Worm (Caenorhabditis elegans) whole organism, L4 larva: ENCODE measurements around the gene nstp-6.

Source experiments
- F10B5.3 ChIP-seq: sonication (generic microtip); optimal IDR thresholded peaks from 2 replicates; lab custom pipeline; 2016; ENCODE audit warnings: mild to moderate bottlenecking, missing genetic modification characterization, missing compliant biosample characterization
- F37D6.2 ChIP-seq: sonication (generic microtip); optimal IDR thresholded peaks from 2 replicates; lab custom pipeline; 2016; ENCODE audit warnings: mild to moderate bottlenecking, missing genetic modification characterization, missing compliant biosample characterization
- F49E8.2 ChIP-seq: sonication (generic microtip); optimal IDR thresholded peaks from 2 replicates; lab custom pipeline; 2016; ENCODE audit warnings: missing compliant biosample characterization, mild to moderate bottlenecking, missing genetic modification characterization, borderline replicate concordance
- Y105C5A.15 ChIP-seq: fragments of 200-800 bp; sonication (Bioruptor generic); IDR thresholded peaks from 2 replicates; pipeline ENCODE4 v1.3.6; 2022; ENCODE audit warnings: missing genetic modification characterization, missing compliant biosample characterization
- Y48G9A.11 ChIP-seq: fragments of 200-800 bp; sonication (Bioruptor generic); IDR thresholded peaks from 2 replicates; pipeline ENCODE4 v1.3.6; 2022; ENCODE audit warnings: missing genetic modification reagents, missing genetic modification characterization, missing compliant biosample characterization
- Y75B8A.6 ChIP-seq: fragments of 200-800 bp; sonication (Bioruptor generic); IDR thresholded peaks from 2 replicates; pipeline ENCODE4 v1.3.6; 2022; ENCODE audit warnings: missing genetic modification reagents, missing genetic modification characterization, missing compliant biosample characterization
- ZK546.5 ChIP-seq, 2 experiments: sonication (generic microtip); optimal IDR thresholded peaks; 2 replicates each; lab custom pipeline; 2017; ENCODE audit warnings: missing biosample characterization in 2 of 2, missing genetic modification characterization in 2 of 2
- aha-1 ChIP-seq: fragments of 150-350 bp; peaks from one replicate; lab custom pipeline; 2014; ENCODE audit warnings: missing biosample characterization, missing genetic modification characterization
- aly-2 ChIP-seq: sonication (generic microtip); optimal IDR thresholded peaks from 2 replicates; lab custom pipeline; 2018; ENCODE audit warnings: missing biosample characterization, missing genetic modification characterization
- ama-1 ChIP-seq: fragments of 150-350 bp; optimal IDR thresholded peaks from 2 replicates; lab custom pipeline; 2014; ENCODE audit warnings: inconsistent platforms, mixed read lengths
- attf-4 ChIP-seq: sonication (generic microtip); optimal IDR thresholded peaks from 3 replicates; lab custom pipeline; 2017; ENCODE audit warnings: missing biosample characterization, missing genetic modification characterization
- ceh-20 ChIP-seq: fragments of 200-800 bp; sonication (Bioruptor generic); IDR thresholded peaks from 2 replicates; pipeline ENCODE4 v1.3.6; 2022; ENCODE audit warnings: missing genetic modification reagents, missing genetic modification characterization, missing compliant biosample characterization
- ceh-28 ChIP-seq: fragments of 150-350 bp; optimal IDR thresholded peaks from 2 replicates; lab custom pipeline; 2014; ENCODE audit warnings: missing biosample characterization, missing genetic modification reagents, missing genetic modification characterization
- ceh-32 ChIP-seq: sonication (generic microtip); optimal IDR thresholded peaks from 2 replicates; lab custom pipeline; 2016; ENCODE audit warnings: mild to moderate bottlenecking, missing genetic modification characterization, missing compliant biosample characterization; ENCODE audit not compliant: poor library complexity
- ceh-44 ChIP-seq: fragments of 200-800 bp; sonication (Bioruptor generic); IDR thresholded peaks from 2 replicates; pipeline ENCODE4 v1.3.6; 2022; ENCODE audit warnings: missing genetic modification reagents, missing genetic modification characterization, missing compliant biosample characterization
- ceh-62 ChIP-seq: sonication (generic microtip); optimal IDR thresholded peaks from 2 replicates; lab custom pipeline; 2017; ENCODE audit warnings: missing biosample characterization, missing genetic modification characterization
- ces-1 ChIP-seq: fragments of 150-350 bp; sonication (generic microtip); optimal IDR thresholded peaks from 4 replicates; lab custom pipeline; 2014; ENCODE audit warnings: missing biosample characterization, missing genetic modification reagents, missing genetic modification characterization
- daf-19 ChIP-seq: fragments of 200-800 bp; sonication (Bioruptor generic); conservative IDR thresholded peaks from 2 replicates; pipeline ENCODE4 v1.3.6; 2022; ENCODE audit warnings: missing genetic modification characterization, missing compliant biosample characterization
- daf-8 ChIP-seq: fragments of 200-800 bp; sonication (Bioruptor generic); IDR thresholded peaks from 2 replicates; pipeline ENCODE4 v1.3.6; 2022; ENCODE audit warnings: missing genetic modification characterization, missing compliant biosample characterization
- dmd-8 ChIP-seq: fragments of 200-800 bp; sonication (Bioruptor generic); IDR thresholded peaks from 2 replicates; pipeline ENCODE4 v1.3.6; 2022; ENCODE audit warnings: missing genetic modification characterization, missing compliant biosample characterization
- dmd-9 ChIP-seq: fragments of 200-800 bp; sonication (Bioruptor generic); IDR thresholded peaks from 2 replicates; pipeline ENCODE4 v1.3.6; 2022; ENCODE audit warnings: missing genetic modification reagents, missing genetic modification characterization, missing compliant biosample characterization
- dpl-1 ChIP-seq: fragments of 150-350 bp; optimal IDR thresholded peaks from 2 replicates; lab custom pipeline; 2014; ENCODE audit warnings: missing biosample characterization, missing genetic modification reagents, missing genetic modification characterization
- duxl-1 ChIP-seq: sonication (generic microtip); optimal IDR thresholded peaks from 2 replicates; lab custom pipeline; 2016; ENCODE audit warnings: mild to moderate bottlenecking, missing genetic modification characterization, moderate library complexity, missing compliant biosample characterization; ENCODE audit not compliant: poor library complexity
- dve-1 ChIP-seq: sonication (generic microtip); optimal IDR thresholded peaks from 2 replicates; lab custom pipeline; 2017; ENCODE audit warnings: antibody characterized with exemption, mild to moderate bottlenecking, missing genetic modification characterization, missing compliant biosample characterization; ENCODE audit not compliant: insufficient read depth
- gei-8 ChIP-seq: fragments of 200-800 bp; sonication (Bioruptor generic); optimal IDR thresholded peaks from 2 replicates; lab custom pipeline; 2018; ENCODE audit warnings: mild to moderate bottlenecking, missing genetic modification characterization, missing compliant biosample characterization
- hmg-1.1 ChIP-seq: fragments of 200-800 bp; sonication (Bioruptor generic); IDR thresholded peaks from 2 replicates; pipeline ENCODE4 v1.3.6; 2022; ENCODE audit warnings: missing genetic modification reagents, missing genetic modification characterization, missing compliant biosample characterization
- lim-7 ChIP-seq: fragments of 200-800 bp; sonication (Bioruptor generic); IDR thresholded peaks from 2 replicates; pipeline ENCODE4 v1.3.6; 2022; ENCODE audit warnings: missing genetic modification characterization, missing compliant biosample characterization
- lin-13 ChIP-seq: fragments of 150-350 bp; optimal IDR thresholded peaks from 2 replicates; lab custom pipeline; 2014; ENCODE audit warnings: missing biosample characterization, missing genetic modification reagents, missing genetic modification characterization
- lin-15B ChIP-seq: fragments of 150-350 bp; sonication (generic microtip); optimal IDR thresholded peaks from 3 replicates; lab custom pipeline; 2014; ENCODE audit warnings: missing biosample characterization, missing genetic modification characterization
- lin-29 ChIP-seq: fragments of 200-800 bp; sonication (Bioruptor generic); IDR thresholded peaks from 2 replicates; pipeline ENCODE4 v1.3.6; 2022; ENCODE audit warnings: missing genetic modification reagents, missing genetic modification characterization, missing compliant biosample characterization
- madf-5 ChIP-seq, 2 experiments: fragments of 200-800 bp; sonication (Bioruptor generic); IDR thresholded peaks; 2 replicates each; pipeline ENCODE4 v1.3.6; 2022; ENCODE audit warnings: missing compliant biosample characterization in 2 of 2, missing genetic modification characterization in 2 of 2
- mep-1 ChIP-seq: fragments of 150-350 bp; sonication (generic microtip); optimal IDR thresholded peaks from 3 replicates; lab custom pipeline; 2014; ENCODE audit warnings: missing biosample characterization, missing genetic modification characterization
- mes-2 ChIP-seq: sonication (generic microtip); optimal IDR thresholded peaks from 2 replicates; lab custom pipeline; 2016; ENCODE audit warnings: missing genotype, mild to moderate bottlenecking, missing genetic modification characterization, missing compliant biosample characterization; ENCODE audit not compliant: poor library complexity, severe bottlenecking
- mxl-3 ChIP-seq: fragments of 200-800 bp; sonication (Bioruptor generic); optimal IDR thresholded peaks from 2 replicates; lab custom pipeline; 2018; ENCODE audit warnings: mild to moderate bottlenecking, missing genetic modification characterization, missing compliant biosample characterization
- nhr-11 ChIP-seq: fragments of 150-350 bp; optimal IDR thresholded peaks from 2 replicates; lab custom pipeline; 2014; ENCODE audit warnings: missing biosample characterization, missing genetic modification characterization
- nhr-111 ChIP-seq: fragments of 200-800 bp; sonication (Bioruptor generic); optimal IDR thresholded peaks from 2 replicates; lab custom pipeline; 2018; ENCODE audit warnings: mild to moderate bottlenecking, missing genetic modification characterization, missing compliant biosample characterization
- nhr-237 ChIP-seq: sonication (generic microtip); optimal IDR thresholded peaks from 2 replicates; lab custom pipeline; 2017; ENCODE audit warnings: missing biosample characterization, missing genetic modification characterization
- nhr-25 ChIP-seq: sonication (generic microtip); optimal IDR thresholded peaks from 2 replicates; lab custom pipeline; 2017; ENCODE audit warnings: missing genetic modification characterization, mild to moderate bottlenecking, missing compliant biosample characterization, antibody characterized with exemption, moderate library complexity, borderline replicate concordance; ENCODE audit not compliant: insufficient read depth
- nhr-28 ChIP-seq: fragments of 150-350 bp; optimal IDR thresholded peaks from 2 replicates; lab custom pipeline; 2014; ENCODE audit warnings: missing biosample characterization, missing genetic modification characterization
- nhr-41 ChIP-seq: fragments of 200-800 bp; sonication (Bioruptor generic); IDR thresholded peaks from 2 replicates; pipeline ENCODE4 v1.3.6; 2022; ENCODE audit warnings: missing genetic modification reagents, missing genetic modification characterization, missing compliant biosample characterization
- nhr-42 ChIP-seq: fragments of 200-800 bp; sonication (Bioruptor generic); IDR thresholded peaks from 2 replicates; pipeline ENCODE4 v1.3.6; 2022; ENCODE audit warnings: missing genetic modification characterization, missing compliant biosample characterization
- nhr-48 ChIP-seq: sonication (generic microtip); optimal IDR thresholded peaks from 2 replicates; lab custom pipeline; 2016; ENCODE audit warnings: mild to moderate bottlenecking, missing genetic modification characterization, missing compliant biosample characterization
- nhr-6 ChIP-seq: fragments of 150-350 bp; optimal IDR thresholded peaks from 2 replicates; lab custom pipeline; 2014; ENCODE audit warnings: missing biosample characterization, missing genetic modification characterization
- rbr-2 ChIP-seq: sonication (generic microtip); optimal IDR thresholded peaks from 2 replicates; lab custom pipeline; 2016; ENCODE audit warnings: missing genotype, missing genetic modification characterization, missing compliant biosample characterization
- saeg-2 ChIP-seq: fragments of 200-800 bp; sonication (Bioruptor generic); IDR thresholded peaks from 2 replicates; pipeline ENCODE4 v1.3.6; 2022; ENCODE audit warnings: missing genetic modification reagents, missing genetic modification characterization, missing compliant biosample characterization
- sdz-12 ChIP-seq: fragments of 200-800 bp; sonication (Bioruptor generic); optimal IDR thresholded peaks from 2 replicates; lab custom pipeline; 2018; ENCODE audit warnings: mild to moderate bottlenecking, missing genetic modification characterization, missing compliant biosample characterization
- snpc-4 ChIP-seq: fragments of 150-350 bp; optimal IDR thresholded peaks from 2 replicates; lab custom pipeline; 2014; ENCODE audit warnings: missing biosample characterization, missing genetic modification characterization
- spr-1 ChIP-seq: sonication (generic microtip); optimal IDR thresholded peaks from 2 replicates; lab custom pipeline; 2016; ENCODE audit warnings: mild to moderate bottlenecking, missing genetic modification characterization, missing compliant biosample characterization
- tag-97 ChIP-seq: fragments of 200-800 bp; sonication (Bioruptor generic); IDR thresholded peaks from 2 replicates; pipeline ENCODE4 v1.3.6; 2022; ENCODE audit warnings: missing genetic modification characterization, missing compliant biosample characterization
- unc-130 ChIP-seq: sonication (generic microtip); optimal IDR thresholded peaks from 2 replicates; lab custom pipeline; 2016; ENCODE audit warnings: missing genetic modification reagents, missing genetic modification characterization, missing compliant biosample characterization
- zip-11 ChIP-seq: fragments of 200-800 bp; sonication (Bioruptor generic); IDR thresholded peaks from 2 replicates; pipeline ENCODE4 v1.3.6; 2022; ENCODE audit warnings: missing genetic modification characterization, missing compliant biosample characterization
- ztf-7 ChIP-seq: fragments of 150-350 bp; optimal IDR thresholded peaks from 2 replicates; lab custom pipeline; 2014; ENCODE audit warnings: missing biosample characterization, missing genetic modification characterization

nstp-6 gene

DNA sequence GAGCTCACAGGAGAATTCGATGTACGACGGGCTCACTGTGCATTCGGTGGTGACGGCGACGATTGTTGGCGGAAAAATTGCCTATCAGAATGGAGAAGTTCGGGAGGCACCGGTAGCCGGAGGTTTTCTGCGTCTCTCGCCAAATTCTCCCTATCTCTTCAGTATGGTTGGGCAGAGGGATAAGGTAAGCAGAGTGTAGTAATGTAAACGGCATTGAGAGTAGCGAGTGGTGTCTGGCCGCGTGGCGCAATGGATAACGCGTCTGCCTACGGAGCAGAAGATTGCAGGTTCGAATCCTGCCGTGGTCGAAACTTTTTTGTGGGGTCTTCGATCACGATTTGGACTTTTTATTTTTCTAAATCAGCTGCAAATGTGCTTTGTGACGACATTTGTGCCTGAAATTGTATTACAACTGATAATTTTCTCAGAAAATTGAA, 22.8 kb downstream of the nstp-6 start (continued):
- TF ChIP-seq attf-4 (tag; lab: Kevin White, UChicago) (no peak), ceh-44 (peak; percentile 40; the same call in 1 of the 2 replicates), rbr-2 (peak; percentile 50), nhr-11 (tag; lab: Kevin White, UChicago) (peak; percentile 49), tag-97 (GFP tag; lab: Robert Waterston, UW) (no peak), saeg-2 (GFP tag; lab: Robert Waterston, UW) (0 out of 2 replicates have a peak, but pooled peaks have one; percentile 16), madf-5 (GFP tag; IDR thresholded peaks at IDR 0.05; lab: Robert Waterston, UW) (peak; percentile 62 to 76; a peak in 2 of 4 replicates), hmg-1.1 (peak; percentile 82), F10B5.3 (tag; lab: Kevin White, UChicago) (no peak), lin-29 (GFP tag; lab: Robert Waterston, UW) (no peak), F37D6.2 (tag; lab: Kevin White, UChicago) (peak; percentile 45), nhr-41 (no peak), nhr-42 (GFP tag; lab: Robert Waterston, UW) (no peak), nhr-6 (tag; lab: Kevin White, UChicago) (peak; percentile 42), lim-7 (GFP tag; lab: Robert Waterston, UW) (peak; percentile 83), mxl-3 (GFP tag; lab: Kevin White, UChicago) (peak; percentile 16), ceh-28 (no peak), lin-13 (GFP tag; lab: Kevin White, UChicago) (peak; percentile 29), nhr-48 (tag; lab: Kevin White, UChicago) (peak; percentile 10), nhr-237 (tag; lab: Kevin White, UChicago) (no peak), ceh-20 (GFP tag; lab: Robert Waterston, UW) (no peak), mep-1 (peak; percentile 69), daf-19 (GFP tag; lab: Robert Waterston, UW) (peak; percentile 78), dve-1 (peak; percentile 17), daf-8 (GFP tag; lab: Robert Waterston, UW) (0 out of 2 replicates have a peak, but pooled peaks have one; percentile 25), spr-1 (tag; lab: Kevin White, UChicago) (peak; percentile 61), gei-8 (GFP tag; lab: Kevin White, UChicago) (peak; percentile 0), unc-130 (GFP tag; lab: Kevin White, UChicago) (peak; percentile 49), ces-1 (GFP tag; lab: Kevin White, UChicago) (no peak), nhr-111 (peak; percentile 75), mes-2 (peak; percentile 74), F49E8.2 (tag; lab: Kevin White, UChicago) (peak; percentile 29), nhr-25 (tag; lab: Kevin White, UChicago) (no peak), dmd-8 (GFP tag; lab: Robert Waterston, UW) (peak; percentile 91), ama-1 (lab: Kevin White, UChicago) (no peak), ztf-7 (tag; lab: Kevin White, UChicago) (no peak), lin-15B (no peak), ZK546.5 (tag; optimal IDR thresholded peaks at IDR 0.05; lab: Kevin White, UChicago) (no peak), aly-2 (tag; lab: Kevin White, UChicago) (no peak), Y48G9A.11 (peak; percentile 77), aha-1 (tag; lab: Kevin White, UChicago) (peak; percentile 84), dpl-1 (GFP tag; lab: Kevin White, UChicago) (peak; percentile 3), ceh-62 (tag; lab: Kevin White, UChicago) (no peak), Y105C5A.15 (peak; percentile 82; the same call in 1 of the 2 replicates), sdz-12 (GFP tag; lab: Kevin White, UChicago) (peak; percentile 73), snpc-4 (tag; lab: Kevin White, UChicago) (no peak), dmd-9 (GFP tag; lab: Robert Waterston, UW) (peak; percentile 42; the same call in 1 of the 2 replicates), nhr-28 (tag; lab: Kevin White, UChicago) (peak; percentile 7), Y75B8A.6 (GFP tag; lab: Robert Waterston, UW) (0 out of 2 replicates have a peak, but pooled peaks have one; percentile 44), duxl-1 (no peak), zip-11 (GFP tag; lab: Robert Waterston, UW) (no peak), ceh-32 (tag; lab: Kevin White, UChicago) (no peak)
